Worm (Caenorhabditis elegans) whole organism, early embryonic: Measurements from ENCODE around the gene mrps-34.

ENCODE experiments used
- B0310.2 ChIP-seq: sonication (generic microtip); optimal IDR thresholded peaks from 2 replicates; lab custom pipeline; 2016; ENCODE audit warnings: mild to moderate bottlenecking, missing genetic modification characterization, missing compliant biosample characterization
- F13C5.2 ChIP-seq: sonication (generic microtip); optimal IDR thresholded peaks from 2 replicates; lab custom pipeline; 2017; ENCODE audit warnings: mild to moderate bottlenecking, missing genetic modification characterization, inconsistent platforms, missing compliant biosample characterization
- aly-1 ChIP-seq: sonication (generic microtip); optimal IDR thresholded peaks from 2 replicates; lab custom pipeline; 2016; ENCODE audit warnings: missing genetic modification characterization, missing compliant biosample characterization
- ama-1 ChIP-seq: fragments of 150-350 bp; optimal IDR thresholded peaks from 2 replicates; lab custom pipeline; 2014
- ceh-13 ChIP-seq: fragments of 200-800 bp; sonication (Bioruptor generic); optimal IDR thresholded peaks from 2 replicates; lab custom pipeline; 2018; ENCODE audit warnings: mild to moderate bottlenecking, missing genetic modification characterization, missing compliant biosample characterization
- ceh-36 ChIP-seq: sonication (generic microtip); optimal IDR thresholded peaks from 2 replicates; lab custom pipeline; 2016; ENCODE audit warnings: missing genetic modification characterization, inconsistent platforms, missing compliant biosample characterization
- ets-7 ChIP-seq: sonication (generic microtip); optimal IDR thresholded peaks from 2 replicates; lab custom pipeline; 2016; ENCODE audit warnings: missing genotype, missing genetic modification characterization, missing compliant biosample characterization
- flt-1 ChIP-seq: fragments of 200-800 bp; sonication (Bioruptor generic); IDR thresholded peaks from 2 replicates; pipeline ENCODE4 v1.3.6; 2022; ENCODE audit warnings: missing genetic modification characterization, missing compliant biosample characterization
- hmbx-1 ChIP-seq: sonication (generic microtip); optimal IDR thresholded peaks from 2 replicates; lab custom pipeline; 2016; ENCODE audit warnings: mild to moderate bottlenecking, missing genetic modification characterization, missing compliant biosample characterization
- hmg-4 ChIP-seq: fragments of 200-800 bp; sonication (Bioruptor generic); optimal IDR thresholded peaks from 2 replicates; lab custom pipeline; 2018; ENCODE audit warnings: mild to moderate bottlenecking, missing genetic modification characterization, missing compliant biosample characterization
- hnd-1 ChIP-seq: sonication (generic microtip); optimal IDR thresholded peaks from 2 replicates; lab custom pipeline; 2016; ENCODE audit warnings: missing genetic modification characterization, missing compliant biosample characterization
- pes-1 ChIP-seq: fragments of 200-800 bp; sonication (Bioruptor generic); IDR thresholded peaks from 2 replicates; pipeline ENCODE4 v1.3.6; 2022; ENCODE audit warnings: missing genetic modification reagents, missing genetic modification characterization, missing compliant biosample characterization
- scrt-1 ChIP-seq: fragments of 200-800 bp; sonication (Bioruptor generic); IDR thresholded peaks from 2 replicates; pipeline ENCODE4 v1.3.6; 2022; ENCODE audit warnings: missing genetic modification characterization, missing compliant biosample characterization
- sea-1 ChIP-seq: fragments of 200-800 bp; sonication (Bioruptor generic); conservative IDR thresholded peaks from 2 replicates; pipeline ENCODE4 v1.3.6; 2022; ENCODE audit warnings: missing genetic modification characterization, missing compliant biosample characterization
- tbx-11 ChIP-seq: fragments of 200-800 bp; sonication (Bioruptor generic); IDR thresholded peaks from 2 replicates; pipeline ENCODE4 v1.3.6; 2022; ENCODE audit warnings: missing genetic modification characterization, missing compliant biosample characterization
- tbx-37 ChIP-seq: fragments of 200-800 bp; sonication (Bioruptor generic); conservative IDR thresholded peaks from 2 replicates; pipeline ENCODE4 v1.3.6; 2022; ENCODE audit warnings: missing genetic modification reagents, missing genetic modification characterization, missing compliant biosample characterization
- tra-4 ChIP-seq: sonication (generic microtip); optimal IDR thresholded peaks from 2 replicates; lab custom pipeline; 2017; ENCODE audit warnings: missing genetic modification characterization, missing compliant biosample characterization

The mrps-34 gene

DNA sequence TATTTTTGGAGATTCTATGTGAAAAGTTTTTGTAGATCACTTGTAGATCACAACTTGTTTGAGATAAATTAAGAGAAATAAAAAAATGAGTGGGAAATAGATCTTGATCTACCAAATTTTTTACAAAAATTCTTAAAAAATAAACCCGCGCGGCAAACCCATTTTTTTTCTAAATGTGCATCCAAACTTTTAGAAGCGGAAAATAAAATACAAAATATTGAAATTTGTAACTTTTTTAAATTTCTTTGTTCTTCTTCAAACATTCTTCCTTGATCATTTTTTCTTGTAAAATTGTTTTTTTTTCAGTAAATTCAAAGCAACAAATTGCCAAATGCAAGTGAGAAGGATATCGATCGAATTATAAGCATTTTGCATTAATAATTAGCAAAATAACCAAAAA is 22.2 kb downstream of the mrps-34 start, which contains the start of gene cdh-4:
cdh-4 (plus strand) TSS at position 301 of the 400 bp plus-strand sequence.
- TF ChIP-seq flt-1 (GFP tag; lab: Robert Waterston, UW), result no peak

- TF ChIP-seq aly-1 (tag; lab: Kevin White, UChicago) (no peak), scrt-1 (GFP tag; lab: Robert Waterston, UW) (no peak), hmg-4 (peak; percentile 30)
These were observed 22.8 kb downstream of the mrps-34 start for ce11 chrIII:4519410-4519809.

DNA sequence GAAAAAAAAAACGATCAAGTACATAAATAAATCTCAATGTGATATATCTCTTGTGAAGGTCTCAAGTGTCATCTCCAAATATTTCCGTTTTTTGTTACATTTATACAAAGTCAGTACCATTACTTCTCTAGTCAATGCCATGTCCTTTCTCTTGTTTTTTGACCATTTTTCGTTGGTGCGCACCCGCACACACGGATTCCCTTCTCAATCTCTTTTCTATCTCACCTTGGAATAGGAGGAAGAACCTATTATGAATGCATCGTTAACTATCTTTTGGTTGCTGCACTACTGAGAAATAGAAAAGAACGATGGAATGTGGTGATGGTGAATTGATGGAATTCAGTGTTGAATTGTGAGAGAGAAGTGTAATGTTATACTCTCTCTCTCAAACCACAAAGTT is 24.5 kb downstream of the mrps-34 start:
- no peak for TF ChIP-seq hmg-4
- TF ChIP-seq tbx-37 (GFP tag; lab: Robert Waterston, UW), result no peak
- no peak for TF ChIP-seq B0310.2 (tag; lab: Kevin White, UChicago)
- no peak for TF ChIP-seq ets-7 (tag; lab: Kevin White, UChicago)
- no peak for TF ChIP-seq ceh-13 (GFP tag; lab: Kevin White, UChicago)
- TF ChIP-seq flt-1 (GFP tag; lab: Robert Waterston, UW), result no peak
- no peak for TF ChIP-seq sea-1
- TF ChIP-seq hmbx-1 (tag; lab: Kevin White, UChicago), result no peak
- no peak for TF ChIP-seq aly-1 (tag; lab: Kevin White, UChicago)
- TF ChIP-seq scrt-1 (GFP tag; lab: Robert Waterston, UW), result no peak
- no peak for TF ChIP-seq tra-4 (tag; lab: Kevin White, UChicago)
- no peak for TF ChIP-seq tbx-11 (GFP tag; lab: Robert Waterston, UW)

- TF ChIP-seq F13C5.2 (tag; lab: Kevin White, UChicago) (no peak), hmg-4 (peak; percentile 5)
These were observed 27.1 kb downstream of the mrps-34 start for ce11 chrIII:4515173-4515572.

ce11 chrIII:4513926-4514325 is 28.3 kb downstream of the mrps-34 start:
- TF ChIP-seq F13C5.2 (tag; lab: Kevin White, UChicago), result peak; percentile 7
- no peak for TF ChIP-seq ceh-36 (tag; lab: Kevin White, UChicago)
- peak; percentile 63 for TF ChIP-seq hmg-4
- no peak for TF ChIP-seq tbx-37 (GFP tag; lab: Robert Waterston, UW)
- no peak for TF ChIP-seq tra-4 (tag; lab: Kevin White, UChicago)
- no peak for TF ChIP-seq aly-1 (tag; lab: Kevin White, UChicago)
- no peak for TF ChIP-seq hmbx-1 (tag; lab: Kevin White, UChicago)
- no peak for TF ChIP-seq ama-1
- TF ChIP-seq sea-1, result no peak
- no peak; the same call in 1 of the 2 replicates for TF ChIP-seq flt-1 (GFP tag; lab: Robert Waterston, UW)
- no peak for TF ChIP-seq tbx-11 (GFP tag; lab: Robert Waterston, UW)
- no peak for TF ChIP-seq scrt-1 (GFP tag; lab: Robert Waterston, UW)

ce11 chrIII:4508064-4508905 is 34.0 kb downstream of the mrps-34 start, which contains the start of the genes cct-5 and F25F2.1:
TSS of gene cct-5 (minus strand) at chrIII:4508114.
TSS of gene F25F2.1 (plus strand) at chrIII:4508855.
- TF ChIP-seq hnd-1 (tag; lab: Kevin White, UChicago) (no peak), tra-4 (tag; lab: Kevin White, UChicago) (no peak), ceh-36 (tag; lab: Kevin White, UChicago) (no peak), ceh-13 (GFP tag; lab: Kevin White, UChicago) (peak; percentile 1), F13C5.2 (tag; lab: Kevin White, UChicago) (peak; percentile 66), tbx-11 (GFP tag; lab: Robert Waterston, UW) (no peak), tbx-37 (GFP tag; lab: Robert Waterston, UW) (no peak)

ce11 chrIII:4506590-4507128 is 35.6 kb downstream of the mrps-34 start:
- no peak for TF ChIP-seq ceh-36 (tag; lab: Kevin White, UChicago)
- TF ChIP-seq tbx-37 (GFP tag; lab: Robert Waterston, UW), result no peak
- no peak for TF ChIP-seq hmg-4
- no peak for TF ChIP-seq ceh-13 (GFP tag; lab: Kevin White, UChicago)
- TF ChIP-seq ama-1, result no peak
- TF ChIP-seq flt-1 (GFP tag; lab: Robert Waterston, UW), result no peak
- TF ChIP-seq tbx-11 (GFP tag; lab: Robert Waterston, UW), result no peak
- TF ChIP-seq tra-4 (tag; lab: Kevin White, UChicago), result no peak
- TF ChIP-seq aly-1 (tag; lab: Kevin White, UChicago), result no peak

- TF ChIP-seq hmg-4, result no peak
- no peak for TF ChIP-seq tbx-11 (GFP tag; lab: Robert Waterston, UW)
- no peak for TF ChIP-seq aly-1 (tag; lab: Kevin White, UChicago)
- no peak for TF ChIP-seq hmbx-1 (tag; lab: Kevin White, UChicago)
- TF ChIP-seq hnd-1 (tag; lab: Kevin White, UChicago), result no peak
- no peak for TF ChIP-seq B0310.2 (tag; lab: Kevin White, UChicago)
- no peak for TF ChIP-seq F13C5.2 (tag; lab: Kevin White, UChicago)
- no peak for TF ChIP-seq pes-1 (GFP tag; lab: Robert Waterston, UW)
- TF ChIP-seq scrt-1 (GFP tag; lab: Robert Waterston, UW), result no peak
- no peak for TF ChIP-seq tbx-37 (GFP tag; lab: Robert Waterston, UW)
These were observed 36.1 kb downstream of the mrps-34 start for ce11 chrIII:4506140-4506539.
